Fruit fly (Drosophila melanogaster) whole organism, embryonic: ENCODE results near the gene CG13313.

Experiments used
- CG1024 ChIP-seq: fragments of 200-800 bp; sonication (Bioruptor generic); IDR thresholded peaks from 2 replicates; pipeline ENCODE4 v1.3.6; 2022; ENCODE audit warnings: missing biosample characterization, missing genetic modification characterization
- CG11723 ChIP-seq: fragments of 200-800 bp; sonication (Bioruptor generic); optimal IDR thresholded peaks from 2 replicates; lab custom pipeline; 2017; ENCODE audit warnings: missing biosample characterization, mild to moderate bottlenecking, missing genetic modification characterization
- CG12942 ChIP-seq: fragments of 200-800 bp; sonication (Bioruptor generic); optimal IDR thresholded peaks from 3 replicates; lab custom pipeline; 2016; ENCODE audit warnings: missing biosample characterization, missing genetic modification characterization
- CG13624 ChIP-seq: fragments of 200-800 bp; sonication (Bioruptor generic); optimal IDR thresholded peaks from 2 replicates; lab custom pipeline; 2016; ENCODE audit warnings: missing biosample characterization, missing genetic modification characterization
- CG14441 ChIP-seq: fragments of 200-800 bp; sonication (Bioruptor generic); IDR thresholded peaks from 2 replicates; pipeline ENCODE4 v1.3.6; 2022; ENCODE audit warnings: missing biosample characterization, missing genetic modification characterization
- CG15269 ChIP-seq: fragments of 200-800 bp; sonication (Bioruptor generic); optimal IDR thresholded peaks from 2 replicates; lab custom pipeline; 2018; ENCODE audit warnings: missing biosample characterization, mild to moderate bottlenecking, missing genetic modification characterization, moderate library complexity
- CG15479 ChIP-seq: fragments of 200-800 bp; sonication (Bioruptor generic); optimal IDR thresholded peaks from 3 replicates; lab custom pipeline; 2019; ENCODE audit warnings: missing biosample characterization, mild to moderate bottlenecking, missing genetic modification characterization, moderate library complexity
- CG1602 ChIP-seq: fragments of 200-800 bp; sonication (Bioruptor generic); optimal IDR thresholded peaks from 3 replicates; lab custom pipeline; 2016; ENCODE audit warnings: missing biosample characterization, missing genetic modification characterization
- CG16863 ChIP-seq: fragments of 200-800 bp; sonication (Bioruptor generic); optimal IDR thresholded peaks from 3 replicates; lab custom pipeline; 2016; ENCODE audit warnings: missing biosample characterization, missing genetic modification characterization
- CG17186 ChIP-seq: fragments of 200-800 bp; sonication (Bioruptor generic); optimal IDR thresholded peaks from 3 replicates; lab custom pipeline; 2017; ENCODE audit warnings: missing biosample characterization, missing genetic modification reagents, missing genetic modification characterization
- CG18262 ChIP-seq: fragments of 200-800 bp; optimal IDR thresholded peaks from 3 replicates; lab custom pipeline; 2019; ENCODE audit warnings: missing biosample characterization, mild to moderate bottlenecking, missing genetic modification characterization, moderate library complexity
- CG18619 ChIP-seq: fragments of 200-800 bp; sonication (Bioruptor generic); optimal IDR thresholded peaks from 3 replicates; lab custom pipeline; 2017; ENCODE audit warnings: missing biosample characterization, mild to moderate bottlenecking, missing genetic modification characterization
- CG2889 ChIP-seq: fragments of 200-800 bp; sonication (Bioruptor generic); IDR thresholded peaks from 3 replicates; pipeline ENCODE4 v1.3.6; 2022; ENCODE audit warnings: missing biosample characterization, missing genetic modification characterization
- CG31224 ChIP-seq: fragments of 200-800 bp; sonication (Bioruptor generic); IDR thresholded peaks from 2 replicates; pipeline ENCODE4 v1.3.6; 2022; ENCODE audit warnings: missing biosample characterization, missing genetic modification characterization
- CG3163 ChIP-seq: fragments of 200-800 bp; sonication (Bioruptor generic); optimal IDR thresholded peaks from 3 replicates; lab custom pipeline; 2016; ENCODE audit warnings: missing biosample characterization, missing genetic modification characterization
- CG32772 ChIP-seq: fragments of 200-800 bp; sonication (Bioruptor generic); IDR thresholded peaks from 2 replicates; pipeline ENCODE4 v1.3.6; 2022; ENCODE audit warnings: missing biosample characterization, missing genetic modification characterization
- CG3726 ChIP-seq: fragments of 200-800 bp; sonication (Bioruptor generic); IDR thresholded peaks from 3 replicates; pipeline ENCODE4, ENCODE4 v1.3.6; 2022; ENCODE audit warnings: missing biosample characterization, missing genetic modification characterization
- CG43689 ChIP-seq: fragments of 200-800 bp; sonication (Bioruptor generic); IDR thresholded peaks from 2 replicates; pipeline ENCODE4 v1.3.6; 2022; ENCODE audit warnings: missing biosample characterization, missing genetic modification characterization
- CG6791 ChIP-seq: fragments of 200-800 bp; sonication (Bioruptor generic); IDR thresholded peaks from 3 replicates; pipeline ENCODE4 v1.3.6; 2022; ENCODE audit warnings: missing biosample characterization, missing genetic modification characterization; ENCODE audit not compliant: partially characterized antibody
- CG7271 ChIP-seq: fragments of 200-800 bp; sonication (Bioruptor generic); optimal IDR thresholded peaks from 2 replicates; lab custom pipeline; 2018; ENCODE audit warnings: missing biosample characterization, mild to moderate bottlenecking, missing genetic modification characterization, moderate library complexity
- CG7357 ChIP-seq: fragments of 200-800 bp; sonication (Bioruptor generic); IDR thresholded peaks from 3 replicates; pipeline ENCODE4 v1.3.6; 2022; ENCODE audit warnings: missing biosample characterization, missing genetic modification characterization
- CG7372 ChIP-seq: fragments of 200-800 bp; sonication (Bioruptor generic); IDR thresholded peaks from 2 replicates; pipeline ENCODE4 v1.3.6; 2022; ENCODE audit warnings: missing biosample characterization, missing genetic modification characterization
- CG7987 ChIP-seq: fragments of 200-800 bp; sonication (Bioruptor generic); optimal IDR thresholded peaks from 2 replicates; lab custom pipeline; 2018; ENCODE audit warnings: missing biosample characterization, mild to moderate bottlenecking, missing genetic modification characterization, moderate library complexity
- CG8359 ChIP-seq: fragments of 200-800 bp; sonication (Bioruptor generic); optimal IDR thresholded peaks from 2 replicates; lab custom pipeline; 2017; ENCODE audit warnings: missing biosample characterization, mild to moderate bottlenecking, missing genetic modification characterization, borderline replicate concordance
- CG9727 ChIP-seq: fragments of 200-800 bp; sonication (Bioruptor generic); optimal IDR thresholded peaks from 3 replicates; lab custom pipeline; 2017; ENCODE audit warnings: missing biosample characterization, mild to moderate bottlenecking, missing genetic modification characterization
- CG9876 ChIP-seq: fragments of 200-800 bp; sonication (Bioruptor generic); optimal IDR thresholded peaks from 2 replicates; lab custom pipeline; 2016; ENCODE audit warnings: missing biosample characterization, missing genetic modification characterization
- Chrac-16 ChIP-seq: fragments of 200-800 bp; sonication (Bioruptor generic); optimal IDR thresholded peaks from 3 replicates; lab custom pipeline; 2016; ENCODE audit warnings: missing biosample characterization, missing genetic modification characterization
- Doc3 ChIP-seq: fragments of 200-800 bp; sonication (Bioruptor generic); IDR thresholded peaks from 3 replicates; pipeline ENCODE4 v1.3.6; 2022; ENCODE audit warnings: missing biosample characterization, missing genetic modification characterization; ENCODE audit not compliant: partially characterized antibody
- Ets97D ChIP-seq: fragments of 200-800 bp; sonication (Bioruptor generic); optimal IDR thresholded peaks from 3 replicates; lab custom pipeline; 2016; ENCODE audit warnings: missing biosample characterization, missing genetic modification characterization
- NC2β ChIP-seq: fragments of 200-800 bp; sonication (Bioruptor generic); optimal IDR thresholded peaks from 2 replicates; lab custom pipeline; 2016; ENCODE audit warnings: missing biosample characterization, missing genetic modification characterization
- Ravus ChIP-seq: fragments of 200-800 bp; sonication (Bioruptor generic); IDR thresholded peaks from 2 replicates; pipeline ENCODE4 v1.3.6; 2022; ENCODE audit warnings: missing biosample characterization, missing genetic modification characterization
- Xbp1 ChIP-seq: fragments of 200-800 bp; sonication (Bioruptor generic); optimal IDR thresholded peaks from 3 replicates; lab custom pipeline; 2016; ENCODE audit warnings: missing biosample characterization, mild to moderate bottlenecking, missing genetic modification characterization
- YL-1 ChIP-seq: fragments of 200-800 bp; sonication (Bioruptor generic); optimal IDR thresholded peaks from 3 replicates; lab custom pipeline; 2017; ENCODE audit warnings: missing biosample characterization, mild to moderate bottlenecking, missing genetic modification characterization
- ato ChIP-seq: fragments of 200-800 bp; sonication (Bioruptor generic); IDR thresholded peaks from 2 replicates; pipeline ENCODE4 v1.3.6; 2022; ENCODE audit warnings: missing biosample characterization, missing genetic modification characterization; ENCODE audit not compliant: partially characterized antibody
- bcd ChIP-seq: fragments of 200-800 bp; sonication (Bioruptor generic); optimal IDR thresholded peaks from 2 replicates; lab custom pipeline; 2017; ENCODE audit warnings: missing biosample characterization, mild to moderate bottlenecking, missing genetic modification characterization
- caup ChIP-seq: fragments of 200-800 bp; sonication (Bioruptor generic); optimal IDR thresholded peaks from 3 replicates; lab custom pipeline; 2017; ENCODE audit warnings: missing biosample characterization, mild to moderate bottlenecking, missing genetic modification characterization, moderate library complexity; ENCODE audit not compliant: severe bottlenecking
- dmrt11E ChIP-seq: fragments of 200-800 bp; sonication (Bioruptor generic); optimal IDR thresholded peaks from 3 replicates; lab custom pipeline; 2018; ENCODE audit warnings: missing biosample characterization, mild to moderate bottlenecking, missing genetic modification characterization, moderate library complexity
- jumu ChIP-seq: fragments of 200-800 bp; sonication (Bioruptor generic); optimal IDR thresholded peaks from 3 replicates; lab custom pipeline; 2016; ENCODE audit warnings: missing biosample characterization, missing genetic modification characterization
- knrl ChIP-seq: fragments of 200-800 bp; sonication (Bioruptor generic); IDR thresholded peaks from 3 replicates; pipeline ENCODE4 v1.3.6; 2022; ENCODE audit warnings: missing biosample characterization, missing genetic modification characterization; ENCODE audit not compliant: partially characterized antibody
- lilli ChIP-seq: fragments of 200-800 bp; sonication (Bioruptor generic); optimal IDR thresholded peaks from 3 replicates; lab custom pipeline; 2016; ENCODE audit warnings: missing biosample characterization, missing genetic modification characterization
- pb ChIP-seq: fragments of 200-800 bp; sonication (Bioruptor generic); optimal IDR thresholded peaks from 3 replicates; lab custom pipeline; 2016; ENCODE audit warnings: missing biosample characterization, missing genetic modification characterization
- psq ChIP-seq: fragments of 200-800 bp; sonication (Bioruptor generic); optimal IDR thresholded peaks from 2 replicates; lab custom pipeline; 2017; ENCODE audit warnings: missing biosample characterization, missing genetic modification characterization
- repo ChIP-seq: fragments of 200-800 bp; sonication (Bioruptor generic); optimal IDR thresholded peaks from 2 replicates; lab custom pipeline; 2016; ENCODE audit warnings: missing biosample characterization, missing genetic modification characterization
- ro ChIP-seq: fragments of 200-800 bp; sonication (Bioruptor generic); IDR thresholded peaks from 2 replicates; pipeline ENCODE4 v1.3.6; 2022; ENCODE audit warnings: missing biosample characterization, missing genetic modification characterization
- sqz ChIP-seq: fragments of 200-800 bp; sonication (Bioruptor generic); optimal IDR thresholded peaks from 3 replicates; lab custom pipeline; 2018; ENCODE audit warnings: missing biosample characterization, mild to moderate bottlenecking, missing genetic modification characterization
- tio ChIP-seq: fragments of 200-800 bp; sonication (Bioruptor generic); optimal IDR thresholded peaks from 2 replicates; lab custom pipeline; 2017; ENCODE audit warnings: missing biosample characterization, missing genetic modification characterization, inconsistent platforms
- vnd ChIP-seq: fragments of 200-800 bp; sonication (Bioruptor generic); IDR thresholded peaks from 3 replicates; pipeline ENCODE4 v1.3.6; 2022; ENCODE audit warnings: missing biosample characterization, missing genetic modification characterization; ENCODE audit not compliant: partially characterized antibody
- wdn ChIP-seq: fragments of 200-800 bp; sonication (Bioruptor generic); IDR thresholded peaks from 2 replicates; pipeline ENCODE4 v1.3.6; 2022; ENCODE audit warnings: missing biosample characterization, missing genetic modification characterization
- zen ChIP-seq: fragments of 200-800 bp; sonication (Bioruptor generic); optimal IDR thresholded peaks from 3 replicates; lab custom pipeline; 2018; ENCODE audit warnings: missing biosample characterization, mild to moderate bottlenecking, missing genetic modification characterization, moderate library complexity

CG13313 gene

dm6 chr3L:8953199-8953956, 5.3 kb upstream of the CG13313 start (continued):
- peak; percentile 26; the same call in 1 of the 3 replicates for TF ChIP-seq vnd
- no peak for TF ChIP-seq CG1024
- peak; percentile 45 for TF ChIP-seq jumu
- no peak for TF ChIP-seq Doc3 (GFP tag; lab: Robert Waterston, UW)
- TF ChIP-seq CG31224 (GFP tag; lab: Robert Waterston, UW), result peak; percentile 34; the same call in 1 of the 2 replicates
- no peak for TF ChIP-seq Ravus (GFP tag; lab: Robert Waterston, UW)
- TF ChIP-seq psq (GFP tag; lab: Kevin White, UChicago), result no peak
- TF ChIP-seq wdn, result no peak
- TF ChIP-seq pb (GFP tag; lab: Kevin White, UChicago), result no peak
- TF ChIP-seq CG16863, result peak; percentile 20
- TF ChIP-seq CG8359 (GFP tag; lab: Kevin White, UChicago), result peak; percentile 34
- TF ChIP-seq Ets97D, result no peak
- TF ChIP-seq zen (tag; lab: Kevin White, UChicago), result no peak
- TF ChIP-seq CG11723, result peak; percentile 49
- TF ChIP-seq CG3726 (GFP tag; lab: Robert Waterston, UW), result no peak
- peak; percentile 63 for TF ChIP-seq CG9727 (GFP tag; lab: Kevin White, UChicago)
- peak; percentile 33; the same call in 1 of the 3 replicates for TF ChIP-seq CG7357 (GFP tag; lab: Robert Waterston, UW)
- 0 out of 3 replicates have a peak, but pooled peaks have one; percentile 8 for TF ChIP-seq knrl (GFP tag; lab: Robert Waterston, UW)
- no peak for TF ChIP-seq CG43689
- TF ChIP-seq CG13624 (GFP tag; lab: Kevin White, UChicago), result no peak
- TF ChIP-seq CG7987 (GFP tag; lab: Kevin White, UChicago), result peak; percentile 11
- TF ChIP-seq CG7271 (tag; lab: Kevin White, UChicago), result no peak
- no peak for TF ChIP-seq NC2β (GFP tag; lab: Kevin White, UChicago)
- TF ChIP-seq ro, result no peak
- TF ChIP-seq CG17186 (GFP tag; lab: Kevin White, UChicago), result no peak
- TF ChIP-seq CG7372 (GFP tag; lab: Robert Waterston, UW), result no peak
- TF ChIP-seq CG32772, result no peak
- peak; percentile 53 for TF ChIP-seq CG18619 (GFP tag; lab: Kevin White, UChicago)
- no peak for TF ChIP-seq repo (GFP tag; lab: Kevin White, UChicago)
- peak; percentile 60 for TF ChIP-seq caup (GFP tag; lab: Kevin White, UChicago)
- TF ChIP-seq bcd, result peak; percentile 82
- TF ChIP-seq tio (GFP tag; lab: Kevin White, UChicago), result peak; percentile 31
- no peak for TF ChIP-seq CG15479
- TF ChIP-seq CG2889 (GFP tag; lab: Robert Waterston, UW), result no peak
- peak; percentile 46 for TF ChIP-seq lilli (GFP tag; lab: Kevin White, UChicago)
- peak; percentile 54 for TF ChIP-seq sqz (GFP tag; lab: Kevin White, UChicago)
- TF ChIP-seq ato, result peak; percentile 27; the same call in 1 of the 2 replicates
- no peak for TF ChIP-seq CG12942
- no peak; the same call in 1 of the 3 replicates for TF ChIP-seq CG6791 (GFP tag; lab: Robert Waterston, UW)
- peak; percentile 41 for TF ChIP-seq dmrt11E (tag; lab: Kevin White, UChicago)
- TF ChIP-seq CG3163, result no peak
- TF ChIP-seq CG15269 (tag; lab: Kevin White, UChicago), result peak; percentile 77
- peak; percentile 28 for TF ChIP-seq CG1602
- TF ChIP-seq CG14441 (GFP tag; lab: Robert Waterston, UW), result no peak; the same call in 1 of the 2 replicates
- peak; percentile 35 for TF ChIP-seq YL-1 (GFP tag; lab: Kevin White, UChicago)
- TF ChIP-seq CG9876 (GFP tag; lab: Kevin White, UChicago), result no peak
- peak; percentile 42 for TF ChIP-seq Xbp1 (GFP tag; lab: Kevin White, UChicago)
- TF ChIP-seq CG18262, result peak; percentile 78
- no peak for TF ChIP-seq Chrac-16 (GFP tag; lab: Kevin White, UChicago)
